Worm (Caenorhabditis elegans): ENCODE results near the gene srg-34.

The srg-34 gene

DNA sequence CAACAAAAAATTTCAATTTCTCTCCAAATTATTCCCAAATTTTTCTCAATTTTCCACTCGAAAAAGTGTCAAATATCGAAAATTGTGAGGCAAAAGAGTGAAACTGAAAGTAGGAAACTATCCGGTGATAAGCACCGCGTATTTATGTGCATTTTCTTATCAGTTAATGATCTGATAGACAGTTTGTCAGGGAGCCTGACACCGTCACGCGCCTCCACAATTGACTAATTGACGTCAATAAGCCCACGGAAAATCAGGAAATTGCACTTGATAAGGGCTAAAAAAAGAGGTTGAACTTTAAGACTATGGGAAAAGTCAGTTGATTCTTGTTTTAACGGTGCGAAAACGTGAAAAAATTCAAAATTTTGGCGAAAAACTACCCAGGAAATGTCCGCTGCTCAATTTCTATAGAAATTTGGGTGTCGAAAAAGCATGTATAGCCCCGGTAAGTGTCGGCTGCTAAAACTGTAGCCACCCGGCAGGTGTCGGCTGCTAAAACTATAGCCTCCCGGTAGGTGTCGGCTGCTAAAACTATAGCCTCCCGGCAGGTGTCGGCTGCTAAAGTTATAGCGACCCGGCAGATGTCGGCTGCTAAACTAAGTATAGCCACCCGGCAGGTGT, 12.9 kb upstream of the srg-34 start:
- TF ChIP-seq him-1 (tag; optimal IDR thresholded peaks at IDR 0.05) (no peak), dao-5 (tag; optimal IDR thresholded peaks at IDR 0.05) (no peak), W03F9.2 (tag; optimal IDR thresholded peaks at IDR 0.05) (no peak)

DNA sequence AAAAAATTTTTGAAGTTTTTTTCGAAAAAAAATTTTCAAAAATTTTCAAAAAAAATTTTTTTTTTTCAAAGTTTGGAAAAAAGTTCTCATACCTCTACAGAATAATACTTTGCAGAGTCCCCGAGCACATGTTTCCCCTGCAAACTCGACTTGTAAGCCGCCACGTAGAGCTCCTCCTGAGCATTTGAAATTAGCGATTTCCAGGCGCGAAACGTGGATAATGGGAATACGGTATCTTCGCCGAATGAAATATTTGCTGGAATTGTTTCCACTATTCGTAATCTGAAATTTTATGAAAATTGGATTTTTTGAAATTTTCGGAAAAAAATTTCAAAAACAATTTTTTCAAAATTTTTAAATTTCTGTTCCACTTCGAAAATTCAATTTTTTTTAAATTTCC, 11.4 kb upstream of the srg-34 start:
- TF ChIP-seq W03F9.2 (tag; optimal IDR thresholded peaks at IDR 0.05) (no peak), dao-5 (tag; optimal IDR thresholded peaks at IDR 0.05) (no peak), him-1 (tag; optimal IDR thresholded peaks at IDR 0.05) (no peak)

DNA sequence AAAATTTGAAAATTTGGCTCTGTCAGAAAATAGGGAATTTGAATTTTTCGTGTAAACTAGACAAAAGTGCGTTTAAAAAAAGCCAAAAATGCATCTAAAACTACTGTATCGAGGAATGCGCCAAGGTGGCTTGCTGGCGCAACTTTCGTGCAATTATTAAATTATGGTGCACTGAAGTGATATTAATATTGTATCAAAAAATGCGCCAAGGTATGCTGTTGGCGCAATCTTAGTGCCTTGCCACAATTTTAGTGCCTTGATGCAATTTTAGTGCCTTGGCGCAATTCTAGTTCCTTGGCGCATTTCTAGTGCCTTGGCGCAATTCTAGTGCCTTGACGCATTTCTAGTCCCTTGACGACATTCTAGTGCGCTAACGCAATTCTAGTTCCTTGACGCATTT, 10.4 kb upstream of the srg-34 start:
- no peak for TF ChIP-seq W03F9.2 (tag; optimal IDR thresholded peaks at IDR 0.05)
- TF ChIP-seq him-1 (tag; optimal IDR thresholded peaks at IDR 0.05) = no peak
- TF ChIP-seq dao-5 (tag; optimal IDR thresholded peaks at IDR 0.05) = no peak

DNA sequence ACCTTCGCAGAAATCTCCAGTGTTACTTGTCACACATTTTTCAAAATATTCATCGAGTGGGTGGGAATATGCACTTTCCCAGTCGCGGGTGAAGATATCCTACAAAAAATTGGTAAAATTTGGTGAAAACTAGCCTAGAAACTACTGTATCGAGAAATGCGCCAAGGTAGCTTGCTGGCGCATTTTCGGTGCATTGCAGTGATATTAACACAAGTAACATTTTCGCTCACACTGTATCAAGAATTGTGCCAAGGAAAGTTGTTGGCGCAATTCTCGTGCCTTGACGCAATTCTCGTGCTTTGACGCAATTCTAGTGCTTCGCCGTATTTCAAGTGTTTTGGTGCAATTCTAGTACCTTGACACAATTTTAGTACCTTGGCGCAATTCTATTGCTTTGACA, 8.5 kb upstream of the srg-34 start:
- TF ChIP-seq him-1 (tag; optimal IDR thresholded peaks at IDR 0.05) = no peak

DNA sequence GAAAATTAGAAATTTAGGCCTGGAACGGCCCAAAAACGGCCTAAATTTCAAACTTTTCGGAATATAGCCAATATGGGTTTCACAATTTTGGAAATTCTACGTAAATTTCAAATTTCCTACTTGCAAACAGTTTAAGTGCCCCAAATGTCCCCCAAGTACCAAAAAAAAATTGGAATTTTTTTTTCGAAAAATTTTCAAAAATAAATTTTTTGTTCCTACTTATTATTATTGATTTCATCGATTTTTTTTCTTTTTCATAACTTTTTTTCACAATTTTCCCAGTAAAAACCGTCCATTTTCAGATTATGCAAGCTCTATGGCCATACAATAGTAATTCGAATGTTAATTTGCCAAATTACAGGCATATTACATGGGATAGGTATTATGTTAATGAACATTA, 6.8 kb upstream of the srg-34 start, which contains the start of gene Y51A2D.21:
Gene Y51A2D.21, plus strand, starts transcription at position 301 of the 400 bp plus-strand sequence.
- TF ChIP-seq dao-5 (tag; optimal IDR thresholded peaks at IDR 0.05) (no peak), him-1 (tag; optimal IDR thresholded peaks at IDR 0.05) (no peak), W03F9.2 (tag; optimal IDR thresholded peaks at IDR 0.05) (no peak)

DNA sequence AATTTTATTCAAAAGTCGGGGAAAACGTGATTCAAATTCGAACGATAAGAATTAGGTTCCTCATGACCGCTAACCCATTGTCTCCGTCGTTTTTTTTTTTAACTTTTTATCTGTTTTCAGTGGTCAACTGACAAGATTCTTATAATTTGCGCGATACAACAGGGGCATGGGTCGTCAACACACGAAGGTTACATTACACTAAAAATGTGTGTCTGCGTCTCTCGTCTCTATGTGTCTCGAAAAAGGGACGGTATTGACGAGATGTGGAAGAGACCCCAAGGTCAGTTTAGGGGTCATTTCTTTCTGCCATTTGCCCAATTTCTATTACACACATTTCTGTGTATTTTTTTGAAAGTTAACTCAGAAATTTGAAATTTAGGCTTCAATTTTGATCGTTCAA, 4.8 kb upstream of the srg-34 start:
- no peak for TF ChIP-seq W03F9.2 (tag; optimal IDR thresholded peaks at IDR 0.05)
- no peak for TF ChIP-seq dao-5 (tag; optimal IDR thresholded peaks at IDR 0.05)
- no peak for TF ChIP-seq him-1 (tag; optimal IDR thresholded peaks at IDR 0.05)

DNA sequence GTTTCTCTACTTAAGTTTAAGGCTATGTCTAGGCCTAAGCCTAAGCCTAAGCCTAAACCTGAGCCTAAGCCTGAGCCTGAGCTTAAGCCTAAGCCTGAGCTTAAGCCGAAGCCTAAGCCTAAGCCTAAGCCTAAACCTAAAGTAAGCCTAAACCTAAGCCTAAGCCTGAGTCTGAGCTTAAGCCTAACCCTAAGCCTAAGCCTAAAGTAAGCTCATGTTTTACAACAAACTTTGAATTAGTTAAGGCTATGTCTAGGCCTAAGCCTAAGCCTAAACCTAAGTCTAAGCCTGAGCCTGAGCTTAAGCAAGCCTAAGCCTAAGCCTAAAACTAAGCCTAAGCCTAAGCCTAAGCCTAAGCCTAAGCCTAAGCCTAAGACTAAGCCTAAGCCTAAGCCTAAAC, 935 bp upstream of the srg-34 start:
- TF ChIP-seq dao-5 (tag; optimal IDR thresholded peaks at IDR 0.05) = no peak
- no peak for TF ChIP-seq him-1 (tag; optimal IDR thresholded peaks at IDR 0.05)
- TF ChIP-seq W03F9.2 (tag; optimal IDR thresholded peaks at IDR 0.05) = no peak

DNA sequence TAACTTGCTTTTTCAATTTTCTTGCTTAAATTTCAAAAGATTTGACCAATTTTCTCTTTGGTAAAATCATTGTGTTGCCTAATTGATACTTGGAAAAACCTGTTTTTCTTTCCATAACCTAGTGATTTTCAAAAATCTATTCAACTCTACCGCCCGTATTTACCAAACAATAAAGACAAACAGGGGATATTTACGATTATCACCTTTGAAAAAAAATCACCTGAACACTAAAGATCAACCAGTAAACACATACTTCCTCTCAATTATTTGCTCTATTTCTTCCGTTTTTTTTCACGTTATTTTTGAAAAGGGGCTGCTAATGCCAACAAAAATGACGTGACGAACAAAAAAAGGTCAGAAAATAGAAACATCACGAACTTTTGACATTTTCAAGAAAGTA, 3.7 kb downstream of the srg-34 start:
- no peak for TF ChIP-seq dao-5 (tag; optimal IDR thresholded peaks at IDR 0.05)
- no peak for TF ChIP-seq him-1 (tag; optimal IDR thresholded peaks at IDR 0.05)
- no peak for TF ChIP-seq W03F9.2 (tag; optimal IDR thresholded peaks at IDR 0.05)

DNA sequence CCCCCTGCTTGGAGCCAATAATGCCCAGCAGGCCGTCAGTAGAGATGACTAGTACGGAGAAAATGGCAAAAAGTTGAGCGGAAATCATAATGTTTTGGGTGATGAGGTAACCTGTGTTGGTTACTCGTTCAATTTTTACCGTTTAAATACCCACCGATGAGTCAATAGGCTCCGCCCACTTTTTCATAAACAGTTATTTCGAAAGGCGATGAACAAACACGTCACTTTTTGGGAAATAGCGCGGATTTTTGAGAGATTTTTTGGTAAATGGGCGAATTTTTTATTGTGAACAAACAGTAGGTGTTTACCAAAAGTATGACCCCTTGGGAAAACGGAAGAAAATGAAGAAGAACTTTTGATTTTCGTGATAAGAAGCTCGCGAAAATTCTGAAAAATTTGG, 4.5 kb downstream of the srg-34 start, which contains the start of gene ttr-26:
Gene ttr-26, minus strand, starts transcription at position 101 of the 400 bp plus-strand sequence.
- TF ChIP-seq him-1 (tag; optimal IDR thresholded peaks at IDR 0.05) = no peak
- no peak for TF ChIP-seq W03F9.2 (tag; optimal IDR thresholded peaks at IDR 0.05)
- TF ChIP-seq dao-5 (tag; optimal IDR thresholded peaks at IDR 0.05) = no peak

DNA sequence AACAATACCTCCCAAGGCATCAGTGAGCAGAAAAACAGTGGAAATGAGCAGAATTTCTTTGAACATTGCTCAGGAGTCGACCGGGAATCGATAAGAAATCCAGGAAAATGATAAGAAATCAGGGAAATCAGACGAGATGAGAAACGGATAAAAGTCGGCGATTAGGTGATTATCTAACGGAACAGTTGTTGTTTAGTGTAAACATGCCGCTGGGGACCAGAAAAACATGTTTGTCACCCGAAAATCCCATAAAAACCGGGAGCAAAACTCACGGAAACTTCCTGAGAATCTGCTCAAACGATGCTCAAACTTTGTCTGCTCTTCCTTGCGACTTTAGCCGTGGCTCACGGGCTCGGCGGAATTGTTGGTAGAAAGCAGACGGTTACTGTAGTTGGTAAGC, 8.2 kb downstream of the srg-34 start, which contains the start of the genes ttr-24 and ttr-25:
Gene ttr-24, minus strand, starts transcription at position 156 of the 400 bp plus-strand sequence.
Gene ttr-25, plus strand, starts transcription at position 227 of the 400 bp plus-strand sequence.
- TF ChIP-seq him-1 (tag; optimal IDR thresholded peaks at IDR 0.05) (no peak), dao-5 (tag; optimal IDR thresholded peaks at IDR 0.05) (no peak), W03F9.2 (tag; optimal IDR thresholded peaks at IDR 0.05) (no peak)

DNA sequence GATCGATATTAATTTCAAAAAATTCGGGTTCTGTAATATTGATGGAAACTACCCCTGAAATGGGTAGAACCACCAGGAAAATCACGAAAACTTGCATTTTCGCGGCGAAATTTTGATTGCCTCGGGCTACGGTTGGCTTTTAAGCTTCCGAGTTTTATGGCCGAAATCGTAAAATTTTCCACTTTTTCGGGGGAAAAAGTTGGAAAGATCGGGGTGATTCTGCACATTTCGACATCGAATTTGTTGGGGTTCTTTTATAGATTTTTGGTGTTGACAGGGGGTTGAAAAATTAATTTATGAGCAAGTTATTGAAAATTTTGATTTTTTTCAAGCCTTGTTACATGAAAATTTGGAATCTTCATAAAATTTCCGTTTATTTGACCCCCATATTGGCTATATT, 10.9 kb downstream of the srg-34 start, which contains the start of gene Y51A2D.8:
Gene Y51A2D.8, minus strand, starts transcription at position 101 of the 400 bp plus-strand sequence.
- TF ChIP-seq him-1 (tag; optimal IDR thresholded peaks at IDR 0.05) = no peak
- no peak for TF ChIP-seq dao-5 (tag; optimal IDR thresholded peaks at IDR 0.05)
- TF ChIP-seq W03F9.2 (tag; optimal IDR thresholded peaks at IDR 0.05) = no peak

DNA sequence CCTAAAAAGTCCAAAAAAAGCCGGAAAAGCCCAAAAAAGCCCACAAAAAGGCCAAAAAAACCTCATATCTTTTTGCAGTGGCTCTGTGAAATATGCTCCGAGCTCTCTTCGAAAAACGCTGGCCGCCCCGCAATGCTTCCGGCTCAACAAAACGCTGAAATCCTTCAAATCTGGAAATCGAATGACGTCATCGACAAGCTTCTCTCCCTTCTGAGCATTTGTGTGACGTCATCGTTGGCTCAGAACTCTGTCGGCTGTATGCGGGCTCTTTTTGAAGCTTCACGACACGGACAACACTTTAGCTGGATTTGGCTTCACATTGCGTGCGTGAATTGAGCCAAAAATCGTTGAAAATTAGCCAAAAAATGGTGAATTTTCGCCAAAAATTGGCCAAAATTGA, 28.7 kb downstream of the srg-34 start:
- TF ChIP-seq W03F9.2 (tag; optimal IDR thresholded peaks at IDR 0.05) = no peak

DNA sequence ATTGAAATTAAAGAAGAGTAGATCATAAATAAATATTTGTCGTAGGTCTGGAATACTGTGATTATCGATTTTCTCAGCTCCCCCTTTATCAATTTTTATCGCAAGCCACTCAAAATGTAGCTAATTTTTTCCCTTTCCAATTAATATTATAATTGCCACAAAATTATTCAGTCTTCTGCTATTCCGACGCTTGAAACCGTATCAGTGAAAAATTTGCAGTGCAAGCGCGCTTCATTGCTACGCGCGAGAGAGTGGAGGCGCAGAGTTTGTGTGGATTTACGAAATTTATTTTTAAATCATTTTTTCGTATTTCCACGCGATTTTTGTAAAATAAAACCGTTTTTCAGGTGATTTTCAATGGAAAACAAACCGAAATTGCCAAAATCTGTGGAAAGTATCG, 31.1 kb downstream of the srg-34 start, which contains the start of gene ints-5:
Gene ints-5, plus strand, starts transcription at position 348 of the 400 bp plus-strand sequence.
- TF ChIP-seq W03F9.2 (tag; optimal IDR thresholded peaks at IDR 0.05) (peak; percentile 40), him-1 (tag; optimal IDR thresholded peaks at IDR 0.05) (no peak)

DNA sequence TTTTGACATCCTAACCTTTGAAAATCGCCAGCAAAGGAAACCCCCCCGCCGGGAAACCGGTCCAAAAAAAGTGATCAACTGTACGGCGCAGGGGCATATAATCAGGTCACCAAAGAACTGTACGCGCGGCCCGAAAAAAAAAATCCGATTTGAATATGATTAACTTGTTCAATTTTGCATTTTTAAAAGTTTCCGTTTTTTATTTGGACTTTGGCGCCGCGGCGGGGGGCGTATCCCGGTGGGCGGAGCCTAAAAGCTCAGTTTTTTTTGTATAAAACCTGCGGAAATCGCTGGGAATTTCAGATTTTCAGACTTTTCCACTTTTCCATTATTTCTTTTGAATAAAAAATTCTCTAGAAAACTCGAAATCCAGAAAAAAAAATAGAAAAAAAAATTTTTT, 40.2 kb downstream of the srg-34 start, which contains the start of gene hmit-1.2:
Gene hmit-1.2, plus strand, starts transcription at position 301 of the 400 bp plus-strand sequence.
- TF ChIP-seq W03F9.2 (tag; optimal IDR thresholded peaks at IDR 0.05) (no peak), dao-5 (tag; optimal IDR thresholded peaks at IDR 0.05) (no peak), him-1 (tag; optimal IDR thresholded peaks at IDR 0.05) (no peak)

DNA sequence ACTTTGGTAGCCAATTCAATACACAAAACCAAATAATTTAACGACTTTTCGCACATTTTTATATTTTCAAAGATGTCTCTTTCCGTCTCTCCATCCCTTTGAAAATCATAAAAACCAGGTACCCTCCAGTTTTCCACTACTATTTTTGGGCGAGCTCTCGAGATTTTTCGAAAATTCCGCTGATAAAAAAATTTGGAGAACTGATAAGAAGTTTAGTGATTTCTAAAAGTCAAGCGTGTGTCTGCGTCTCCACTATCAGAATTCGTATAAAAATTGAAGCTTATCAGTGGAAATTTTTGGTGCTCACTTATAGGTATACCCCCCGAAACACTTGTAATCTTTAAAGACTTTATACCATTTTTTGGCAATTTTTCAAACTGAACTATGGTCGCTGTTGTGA, 48.2 kb downstream of the srg-34 start, which contains the start of gene hmit-1.1:
Gene hmit-1.1, plus strand, starts transcription at position 294 of the 400 bp plus-strand sequence.
- TF ChIP-seq him-1 (tag; optimal IDR thresholded peaks at IDR 0.05) = no peak
- no peak for TF ChIP-seq W03F9.2 (tag; optimal IDR thresholded peaks at IDR 0.05)
- no peak for TF ChIP-seq dao-5 (tag; optimal IDR thresholded peaks at IDR 0.05)

All from whole organism, L4/young adult.